Fruit fly (Drosophila melanogaster) S2 (cell line): ENCODE measurements around the gene CG43163.

Source experiments
- CG8478 ChIP-seq: fragments of >200 bp; optimal IDR thresholded peaks from 2 replicates; lab custom pipeline; 2018
- CTCF ChIP-seq, 2 experiments: fragments of >200 bp; optimal IDR thresholded peaks; 2 replicates each; lab custom pipeline; 2018

dm6 chr3L:8447795-8448516, 59.0 kb downstream of the CG43163 start:
- TF ChIP-seq CG8478 (lab: Kevin White, UChicago) (no peak), CTCF (optimal IDR thresholded peaks at IDR 0.05; lab: Kevin White, UChicago) (no peak)
